Fruit fly (Drosophila melanogaster): ENCODE data around the gene Samuel.

Gene Samuel

dm6 chr2L:10987370-10987853 lies 79.4 kb downstream of the Samuel start, which contains the start of the genes piwi and CG12253 (continued):
- TF ChIP-seq mam (GFP tag; optimal IDR thresholded peaks at IDR 0.05) (peak; percentile 25), fru (optimal IDR thresholded peaks at IDR 0.05) (no peak), wdn (GFP tag; IDR thresholded peaks at IDR 0.05) (peak; percentile 61; the same call in 1 of the 2 replicates), CG7745 (tag; optimal IDR thresholded peaks at IDR 0.05) (no peak), CG8478 (optimal IDR thresholded peaks at IDR 0.05) (no peak), en (GFP tag; optimal IDR thresholded peaks at IDR 0.05) (no peak), CG31224 (GFP tag; IDR thresholded peaks at IDR 0.05) (no peak), lab (GFP tag; optimal IDR thresholded peaks at IDR 0.05) (no peak), Dfd (GFP tag; optimal IDR thresholded peaks at IDR 0.05) (no peak), CG2129 (GFP tag; IDR thresholded peaks at IDR 0.05; ENCODE audit: partially characterized antibody) (no peak), CG7839 (tag; optimal IDR thresholded peaks at IDR 0.05) (no peak), Kr (GFP tag; optimal IDR thresholded peaks at IDR 0.05) (no peak), ind (GFP tag; optimal IDR thresholded peaks at IDR 0.05) (peak; percentile 39), D19B (GFP tag; optimal IDR thresholded peaks at IDR 0.05) (no peak), bigmax (GFP tag; optimal IDR thresholded peaks at IDR 0.05) (no peak), pho (GFP tag; optimal IDR thresholded peaks at IDR 0.05) (peak; percentile 64), bowl (GFP tag; IDR thresholded peaks at IDR 0.05) (no peak), Usf (GFP tag; optimal IDR thresholded peaks at IDR 0.05) (peak; percentile 52), CG14965 (GFP tag; optimal IDR thresholded peaks at IDR 0.05; ENCODE audit: borderline replicate concordance) (no peak), pita (GFP tag; optimal IDR thresholded peaks at IDR 0.05) (no peak), CG3065 (GFP tag; optimal IDR thresholded peaks at IDR 0.05) (peak; percentile 53), CG15479 (GFP tag; optimal IDR thresholded peaks at IDR 0.05) (no peak), unpg (GFP tag; optimal IDR thresholded peaks at IDR 0.05) (peak; percentile 89), Atf6 (GFP tag; IDR thresholded peaks at IDR 0.05) (no peak), CG13287 (GFP tag; IDR thresholded peaks at IDR 0.05; ENCODE audit: partially characterized antibody) (no peak), twi (tag; optimal IDR thresholded peaks at IDR 0.05) (peak; percentile 69), cad (GFP tag; optimal IDR thresholded peaks at IDR 0.05) (no peak), exex (tag; optimal IDR thresholded peaks at IDR 0.05) (no peak), schlank (tag; optimal IDR thresholded peaks at IDR 0.05) (peak; percentile 7), CG1602 (GFP tag; optimal IDR thresholded peaks at IDR 0.05) (peak; percentile 79), CG3407 (GFP tag; optimal IDR thresholded peaks at IDR 0.05) (no peak), CG1647 (GFP tag; optimal IDR thresholded peaks at IDR 0.05) (no peak), CG10366 (GFP tag; IDR thresholded peaks at IDR 0.05) (peak; percentile 72; the same call in 1 of the 2 replicates), CG4404 (GFP tag; IDR thresholded peaks at IDR 0.05) (no peak), CG1233 (GFP tag; optimal IDR thresholded peaks at IDR 0.05) (peak; percentile 41), CG33213 (GFP tag; optimal IDR thresholded peaks at IDR 0.05) (no peak), CG12104 (GFP tag; optimal IDR thresholded peaks at IDR 0.05) (peak; percentile 19), E2f2 (GFP tag; IDR thresholded peaks at IDR 0.05) (peak; percentile 64), HLH54F (GFP tag; optimal IDR thresholded peaks at IDR 0.05) (peak; percentile 49), slou (GFP tag; optimal IDR thresholded peaks at IDR 0.05) (peak; percentile 52), insv (GFP tag; optimal IDR thresholded peaks at IDR 0.05) (no peak), CG6689 (GFP tag; IDR thresholded peaks at IDR 0.05) (peak; percentile 43; the same call in 1 of the 2 replicates), hth (optimal IDR thresholded peaks at IDR 0.05) (no peak), sens-2 (GFP tag; IDR thresholded peaks at IDR 0.05) (no peak), CG2889 (GFP tag; IDR thresholded peaks at IDR 0.05) (peak; percentile 69; the same call in 2 of the 3 replicates), HHEX (GFP tag; optimal IDR thresholded peaks at IDR 0.05) (no peak), CG13123 (GFP tag; optimal IDR thresholded peaks at IDR 0.05) (peak; percentile 53), ac (GFP tag; optimal IDR thresholded peaks at IDR 0.05) (no peak), CG17186 (GFP tag; optimal IDR thresholded peaks at IDR 0.05) (no peak), cwo (GFP tag; optimal IDR thresholded peaks at IDR 0.05) (no peak), NFAT (GFP tag; IDR thresholded peaks at IDR 0.05) (no peak), dmrt11E (tag; optimal IDR thresholded peaks at IDR 0.05) (peak; percentile 90)

Data from whole organism, embryonic.